Fruit fly (Drosophila melanogaster) whole organism, embryonic: ENCODE data around the gene Adsl.
A peak's percentile ranks its signal among the peaks of the same experiment; 100 is the strongest.

Source experiments
- Atf3 ChIP-seq: fragments of 200-800 bp; sonication (Bioruptor generic); optimal IDR thresholded peaks from 3 replicates; lab custom pipeline; 2016; ENCODE audit warnings: missing biosample characterization, missing genetic modification characterization
- CG10654 ChIP-seq: fragments of 200-800 bp; sonication (Bioruptor generic); optimal IDR thresholded peaks from 2 replicates; lab custom pipeline; 2016; ENCODE audit warnings: missing biosample characterization, missing genetic modification characterization
- CG11398 ChIP-seq: fragments of 200-800 bp; sonication (Bioruptor generic); optimal IDR thresholded peaks from 2 replicates; lab custom pipeline; 2016; ENCODE audit warnings: missing biosample characterization, missing genetic modification characterization
- CG11504 ChIP-seq: fragments of 200-800 bp; sonication (Bioruptor generic); optimal IDR thresholded peaks from 3 replicates; lab custom pipeline; 2019; ENCODE audit warnings: missing biosample characterization, mild to moderate bottlenecking, missing genetic modification characterization, moderate library complexity
- CG16779 ChIP-seq: fragments of 200-800 bp; sonication (Bioruptor generic); IDR thresholded peaks from 2 replicates; pipeline ENCODE4 v1.3.6; 2022; ENCODE audit warnings: missing biosample characterization, missing genetic modification characterization
- CG16815 ChIP-seq: fragments of 200-800 bp; sonication (Bioruptor generic); optimal IDR thresholded peaks from 3 replicates; lab custom pipeline; 2017; ENCODE audit warnings: missing biosample characterization, mild to moderate bottlenecking, missing genetic modification characterization
- CG17612 ChIP-seq: fragments of 200-800 bp; sonication (Bioruptor generic); IDR thresholded peaks from 2 replicates; pipeline ENCODE4 v1.3.6; 2022; ENCODE audit warnings: missing biosample characterization, missing genetic modification characterization
- CG2120 ChIP-seq: fragments of 200-800 bp; sonication (Bioruptor generic); optimal IDR thresholded peaks from 3 replicates; lab custom pipeline; 2016; ENCODE audit warnings: missing biosample characterization, missing genetic modification characterization
- CG2199 ChIP-seq: fragments of 200-800 bp; sonication (Bioruptor generic); IDR thresholded peaks from 3 replicates; pipeline ENCODE4 v1.3.6; 2022; ENCODE audit warnings: missing biosample characterization, missing genetic modification characterization
- CG3163 ChIP-seq: fragments of 200-800 bp; sonication (Bioruptor generic); optimal IDR thresholded peaks from 3 replicates; lab custom pipeline; 2016; ENCODE audit warnings: missing biosample characterization, missing genetic modification characterization
- CG4360 ChIP-seq: fragments of 200-800 bp; sonication (Bioruptor generic); IDR thresholded peaks from 2 replicates; pipeline ENCODE4 v1.3.6; 2022; ENCODE audit warnings: missing biosample characterization, missing genetic modification characterization
- CG6272 ChIP-seq: fragments of 200-800 bp; sonication (Bioruptor generic); IDR thresholded peaks from 2 replicates; pipeline ENCODE4 v1.3.6; 2022; ENCODE audit warnings: missing biosample characterization, missing genetic modification characterization
- CG6791 ChIP-seq: fragments of 200-800 bp; sonication (Bioruptor generic); IDR thresholded peaks from 3 replicates; pipeline ENCODE4 v1.3.6; 2022; ENCODE audit warnings: missing biosample characterization, missing genetic modification characterization; ENCODE audit not compliant: partially characterized antibody
- CG7786 ChIP-seq: fragments of 200-800 bp; sonication (Bioruptor generic); optimal IDR thresholded peaks from 2 replicates; lab custom pipeline; 2016; ENCODE audit warnings: missing biosample characterization, missing genetic modification characterization
- CG7963 ChIP-seq: fragments of 200-800 bp; sonication (Bioruptor generic); IDR thresholded peaks from 3 replicates; pipeline ENCODE4 v1.3.6; 2022; ENCODE audit warnings: missing biosample characterization, missing genetic modification characterization; ENCODE audit not compliant: partially characterized antibody
- CG7987 ChIP-seq: fragments of 200-800 bp; sonication (Bioruptor generic); optimal IDR thresholded peaks from 2 replicates; lab custom pipeline; 2018; ENCODE audit warnings: missing biosample characterization, mild to moderate bottlenecking, missing genetic modification characterization, moderate library complexity
- CG8089 ChIP-seq: fragments of 200-800 bp; sonication (Bioruptor generic); optimal IDR thresholded peaks from 3 replicates; lab custom pipeline; 2016; ENCODE audit warnings: missing biosample characterization, missing genetic modification characterization
- Camta ChIP-seq: fragments of 200-800 bp; sonication (Bioruptor generic); optimal IDR thresholded peaks from 2 replicates; lab custom pipeline; 2016; ENCODE audit warnings: missing biosample characterization, missing genetic modification characterization
- Dll ChIP-seq: fragments of 200-800 bp; sonication (Bioruptor generic); IDR thresholded peaks from 4 replicates; pipeline ENCODE4 v1.3.6; 2022; ENCODE audit warnings: missing biosample characterization, missing genetic modification characterization; ENCODE audit not compliant: partially characterized antibody
- Hsf ChIP-seq: fragments of 200-800 bp; sonication (Bioruptor generic); optimal IDR thresholded peaks from 3 replicates; lab custom pipeline; 2016; ENCODE audit warnings: missing biosample characterization, missing genetic modification characterization
- Mad ChIP-seq: fragments of 200-800 bp; sonication (Bioruptor generic); optimal IDR thresholded peaks from 2 replicates; lab custom pipeline; 2016; ENCODE audit warnings: missing biosample characterization, missing genetic modification characterization
- Mes4 ChIP-seq: fragments of 200-800 bp; sonication (Bioruptor generic); optimal IDR thresholded peaks from 2 replicates; lab custom pipeline; 2016; ENCODE audit warnings: missing biosample characterization, missing genetic modification characterization
- Neu2 ChIP-seq: fragments of 200-800 bp; sonication (Bioruptor generic); optimal IDR thresholded peaks from 3 replicates; lab custom pipeline; 2016; ENCODE audit warnings: missing biosample characterization, missing genetic modification characterization, borderline replicate concordance
- Nf-YB ChIP-seq: fragments of 200-800 bp; sonication (Bioruptor generic); optimal IDR thresholded peaks from 3 replicates; lab custom pipeline; 2019; ENCODE audit warnings: missing biosample characterization, mild to moderate bottlenecking, missing genetic modification characterization, moderate library complexity
- Poxn ChIP-seq: fragments of 200-800 bp; sonication (Bioruptor generic); IDR thresholded peaks from 2 replicates; pipeline ENCODE4 v1.3.6; 2022; ENCODE audit warnings: missing biosample characterization, missing genetic modification characterization
- Rfx ChIP-seq: fragments of 200-800 bp; sonication (Bioruptor generic); IDR thresholded peaks from 2 replicates; pipeline ENCODE4 v1.3.6; 2022; ENCODE audit warnings: missing biosample characterization, missing genetic modification characterization
- Sin3A ChIP-seq: fragments of >200 bp; optimal IDR thresholded peaks from 2 replicates; lab custom pipeline; 2018
- Stat92E ChIP-seq, 3 experiments: fragments of >200 bp in 2 of 3; fragments of 200-800 bp in 1 of 3; sonication (Bioruptor generic) in 1 of 3; optimal IDR thresholded peaks; 2 replicates each; lab custom pipeline; 2017 to 2019; ENCODE audit warnings: missing biosample characterization in 3 of 3, missing genetic modification characterization in 3 of 3, mild to moderate bottlenecking in 1 of 3, moderate library complexity in 1 of 3
- ara ChIP-seq: fragments of 200-800 bp; sonication (Bioruptor generic); IDR thresholded peaks from 2 replicates; pipeline ENCODE4 v1.3.6; 2022; ENCODE audit warnings: missing biosample characterization, missing genetic modification characterization
- br ChIP-seq: fragments of >200 bp; optimal IDR thresholded peaks from 2 replicates; lab custom pipeline; 2017
- chm ChIP-seq: fragments of 200-800 bp; sonication (Bioruptor generic); IDR thresholded peaks from 2 replicates; pipeline ENCODE4 v1.3.6; 2022; ENCODE audit warnings: missing biosample characterization, missing genetic modification characterization
- chn ChIP-seq: fragments of 200-800 bp; sonication (Bioruptor generic); optimal IDR thresholded peaks from 2 replicates; lab custom pipeline; 2016; ENCODE audit warnings: missing biosample characterization, missing genetic modification characterization
- crc ChIP-seq: fragments of 200-800 bp; sonication (Bioruptor generic); optimal IDR thresholded peaks from 2 replicates; lab custom pipeline; 2016; ENCODE audit warnings: missing biosample characterization, missing genetic modification characterization
- crp ChIP-seq, 2 experiments: fragments of 200-800 bp; sonication (Bioruptor generic); optimal IDR thresholded peaks; 2 replicates in 1 of 2; 3 replicates in 1 of 2; lab custom pipeline; 2017; ENCODE audit warnings: missing biosample characterization in 2 of 2, missing genetic modification characterization in 2 of 2, mild to moderate bottlenecking in 1 of 2, moderate library complexity in 1 of 2
- dm ChIP-seq: fragments of 200-800 bp; sonication (Bioruptor generic); optimal IDR thresholded peaks from 3 replicates; lab custom pipeline; 2016; ENCODE audit warnings: missing biosample characterization, missing genetic modification characterization
- ham ChIP-seq: fragments of 200-800 bp; sonication (Bioruptor generic); IDR thresholded peaks from 2 replicates; pipeline ENCODE4 v1.3.6; 2022; ENCODE audit warnings: missing biosample characterization, missing genetic modification characterization
- insv ChIP-seq, 2 experiments: fragments of 200-800 bp; sonication (Bioruptor generic); optimal IDR thresholded peaks; 3 replicates each; lab custom pipeline; 2016 to 2018; ENCODE audit warnings: missing biosample characterization in 2 of 2, missing genetic modification characterization in 2 of 2
- inv ChIP-seq: fragments of 200-800 bp; sonication (Bioruptor generic); IDR thresholded peaks from 2 replicates; pipeline ENCODE4 v1.3.6; 2022; ENCODE audit warnings: missing biosample characterization, missing genetic modification characterization; ENCODE audit not compliant: partially characterized antibody
- jigr1 ChIP-seq: fragments of 200-800 bp; sonication (Bioruptor generic); IDR thresholded peaks from 3 replicates; pipeline ENCODE4 v1.3.6; 2022; ENCODE audit warnings: missing biosample characterization, missing genetic modification characterization
- lmd ChIP-seq: fragments of 200-800 bp; sonication (Bioruptor generic); IDR thresholded peaks from 2 replicates; pipeline ENCODE4 v1.3.6; 2022; ENCODE audit warnings: missing biosample characterization, missing genetic modification characterization
- nau ChIP-seq: fragments of 200-800 bp; sonication (Bioruptor generic); optimal IDR thresholded peaks from 3 replicates; lab custom pipeline; 2017; ENCODE audit warnings: missing biosample characterization, mild to moderate bottlenecking, missing genetic modification characterization, missing genetic modification reagents
- nom ChIP-seq: fragments of 200-800 bp; sonication (Bioruptor generic); optimal IDR thresholded peaks from 2 replicates; lab custom pipeline; 2017; ENCODE audit warnings: missing biosample characterization, missing genetic modification characterization, mild to moderate bottlenecking, moderate library complexity, missing genetic modification reagents
- oc ChIP-seq: fragments of 200-800 bp; sonication (Bioruptor generic); optimal IDR thresholded peaks from 2 replicates; lab custom pipeline; 2018; ENCODE audit warnings: missing biosample characterization, mild to moderate bottlenecking, missing genetic modification characterization, moderate library complexity
- run ChIP-seq: fragments of 200-800 bp; sonication (Bioruptor generic); optimal IDR thresholded peaks from 3 replicates; lab custom pipeline; 2018; ENCODE audit warnings: missing biosample characterization, mild to moderate bottlenecking, missing genetic modification characterization
- sens ChIP-seq: fragments of 200-800 bp; sonication (Bioruptor generic); peaks from one replicate; lab custom pipeline; 2016; ENCODE audit warnings: missing biosample characterization, missing genetic modification characterization
- stc ChIP-seq: fragments of 200-800 bp; sonication (Bioruptor generic); IDR thresholded peaks from 2 replicates; pipeline ENCODE4 v1.3.6; 2022; ENCODE audit warnings: missing biosample characterization, missing genetic modification characterization
- trem ChIP-seq: fragments of 200-800 bp; optimal IDR thresholded peaks from 3 replicates; lab custom pipeline; 2019; ENCODE audit warnings: missing biosample characterization, mild to moderate bottlenecking, missing genetic modification characterization, moderate library complexity
- ttk ChIP-seq: fragments of 200-800 bp; sonication (Bioruptor generic); IDR thresholded peaks from 2 replicates; pipeline ENCODE4 v2.1.2; 2022; ENCODE audit warnings: missing biosample characterization, missing genetic modification characterization
- wek ChIP-seq: fragments of 200-800 bp; sonication (Bioruptor generic); optimal IDR thresholded peaks from 3 replicates; lab custom pipeline; 2018; ENCODE audit warnings: missing biosample characterization, mild to moderate bottlenecking, missing genetic modification characterization, moderate library complexity

The Adsl gene

DNA sequence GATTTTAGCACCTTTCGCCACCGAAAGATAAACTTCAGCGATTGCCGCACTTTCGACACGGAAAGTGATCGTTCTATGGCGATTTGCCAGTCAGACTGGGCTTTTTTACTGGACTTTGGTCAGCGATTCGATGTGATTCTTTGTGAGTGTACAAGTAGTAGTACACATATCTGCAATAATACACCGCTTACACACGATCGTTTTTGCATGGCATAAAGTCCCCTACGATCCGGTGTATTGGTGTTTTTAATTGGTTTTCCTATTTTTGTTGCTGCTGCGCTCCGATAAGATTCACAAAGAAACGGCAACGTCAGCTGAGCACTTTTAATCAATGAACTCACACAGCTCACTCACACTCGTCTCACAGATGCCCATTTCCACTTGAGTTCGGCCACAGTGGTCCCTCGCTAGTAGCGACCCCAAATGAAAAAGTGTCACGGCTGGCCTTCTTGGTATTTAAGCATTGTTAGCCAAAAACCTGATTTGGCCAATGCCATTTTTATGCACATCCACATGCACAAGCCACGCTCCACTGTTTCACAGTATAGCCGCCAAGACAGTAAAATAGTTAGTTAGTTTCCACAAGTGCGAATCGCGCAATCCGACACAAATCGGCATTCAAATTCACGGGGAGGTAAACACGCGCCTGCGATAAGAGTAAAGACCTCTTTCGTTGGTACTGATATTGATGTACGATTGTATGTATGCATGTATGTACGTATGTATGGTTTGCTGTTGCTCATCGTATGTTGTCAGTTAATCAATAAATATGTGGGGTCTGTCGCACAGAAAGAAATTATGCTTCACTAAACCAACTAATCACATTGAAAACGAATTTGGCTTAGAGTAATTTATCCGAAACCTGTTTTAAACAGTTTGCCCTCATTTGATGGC, 34.5 kb downstream of the Adsl start (continued):
- TF ChIP-seq CG11504 (tag; lab: Kevin White, UChicago) (peak; percentile 82), inv (GFP tag; lab: Robert Waterston, UW) (peak; percentile 11; the same call in 1 of the 2 replicates), CG2199 (GFP tag; lab: Robert Waterston, UW) (peak; percentile 93), crc (GFP tag; lab: Kevin White, UChicago) (peak; percentile 92), chn (GFP tag; lab: Kevin White, UChicago) (peak; percentile 88), wek (GFP tag; lab: Kevin White, UChicago) (peak; percentile 78), Camta (GFP tag; lab: Kevin White, UChicago) (peak; percentile 86), CG16779 (GFP tag; lab: Robert Waterston, UW) (peak; percentile 97), Dll (GFP tag; lab: Robert Waterston, UW) (no peak), oc (tag; lab: Kevin White, UChicago) (peak; percentile 81), Poxn (peak; percentile 97), stc (peak; percentile 93), CG3163 (GFP tag; lab: Kevin White, UChicago) (peak; percentile 82), ttk (peak; percentile 90), nom (GFP tag; lab: Kevin White, UChicago) (peak; percentile 72), insv (GFP tag; optimal IDR thresholded peaks at IDR 0.05; lab: Kevin White, UChicago) (peak; percentile 39 to 65), CG7963 (GFP tag; lab: Robert Waterston, UW) (no peak), jigr1 (peak; percentile 81; the same call in 1 of the 3 replicates), ham (GFP tag; lab: Robert Waterston, UW) (peak; percentile 97), br (lab: Kevin White, UChicago) (no peak), Mes4 (GFP tag; lab: Kevin White, UChicago) (peak; percentile 81), Rfx (GFP tag; lab: Robert Waterston, UW) (peak; percentile 99), sens (GFP tag; lab: Kevin White, UChicago) (peak; percentile 93), ara (GFP tag; lab: Robert Waterston, UW) (peak; percentile 92), trem (peak; percentile 21), Nf-YB (GFP tag; lab: Kevin White, UChicago) (peak; percentile 62), CG11398 (peak; percentile 91), crp (GFP tag; optimal IDR thresholded peaks at IDR 0.05; lab: Kevin White, UChicago) (peak in 1 of 2 experiments; percentile 62), CG7786 (GFP tag; lab: Kevin White, UChicago) (peak; percentile 98), CG2120 (GFP tag; lab: Kevin White, UChicago) (peak; percentile 99), Sin3A (lab: Kevin White, UChicago) (no peak), Mad (peak; percentile 91), CG17612 (GFP tag; lab: Robert Waterston, UW) (peak; percentile 96), CG6272 (GFP tag; lab: Robert Waterston, UW) (peak; percentile 91), Atf3 (GFP tag; lab: Kevin White, UChicago) (peak; percentile 87), CG10654 (GFP tag; lab: Kevin White, UChicago) (peak; percentile 86), chm (peak; percentile 84; the same call in 1 of the 2 replicates), CG16815 (peak; percentile 91), CG4360 (peak; percentile 63), CG6791 (GFP tag; lab: Robert Waterston, UW) (0 out of 3 replicates have a peak, but pooled peaks have one; percentile 34), CG7987 (GFP tag; lab: Kevin White, UChicago) (peak; percentile 94), CG8089 (GFP tag; lab: Kevin White, UChicago) (peak; percentile 84), run (tag; lab: Kevin White, UChicago) (peak; percentile 63), dm (GFP tag; lab: Kevin White, UChicago) (peak; percentile 81), Hsf (GFP tag; lab: Kevin White, UChicago) (peak; percentile 91), Neu2 (GFP tag; lab: Kevin White, UChicago) (peak; percentile 48), Stat92E (GFP tag; optimal IDR thresholded peaks at IDR 0.05; lab: Kevin White, UChicago) (no peak), nau (GFP tag; lab: Kevin White, UChicago) (peak; percentile 77), lmd (peak; percentile 97)
